Worm (Caenorhabditis elegans): Measurements from ENCODE around the gene igcm-3.
A peak's percentile ranks its signal among the peaks of the same experiment; 100 is the strongest.

The igcm-3 gene

DNA sequence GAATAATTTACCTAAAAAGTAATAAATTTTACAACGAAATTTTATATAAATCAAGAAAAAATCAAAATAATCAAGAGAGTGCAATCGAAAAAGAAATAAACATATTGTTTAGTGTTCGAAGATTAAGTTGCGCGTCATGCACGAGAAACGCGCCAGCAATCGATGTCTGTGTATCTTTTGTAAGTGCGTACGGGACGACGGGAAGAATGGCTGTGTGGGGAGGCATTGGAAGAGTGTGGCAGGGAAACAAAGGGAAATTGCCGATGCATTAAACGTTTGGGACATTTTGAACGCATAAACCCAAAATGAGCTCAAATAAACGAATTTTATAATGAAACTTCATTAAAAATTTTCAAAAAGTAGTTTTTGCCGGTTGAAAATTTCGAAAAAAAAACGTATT, 18.5 kb downstream of the igcm-3 start, which contains the start of gene immt-1 (continued):
- TF ChIP-seq fkh-4 (tag; optimal IDR thresholded peaks at IDR 0.05; ENCODE audit: borderline replicate concordance) = no peak
- TF ChIP-seq ceh-88 (GFP tag; IDR thresholded peaks at IDR 0.05) = no peak
- TF ChIP-seq unc-130 (tag; optimal IDR thresholded peaks at IDR 0.05) = no peak
- TF ChIP-seq lsy-2 (tag; optimal IDR thresholded peaks at IDR 0.05) = peak; percentile 83 to 93
- no peak for TF ChIP-seq ets-5 (GFP tag; IDR thresholded peaks at IDR 0.05)
- TF ChIP-seq tbx-2 (tag; optimal IDR thresholded peaks at IDR 0.05) = peak; percentile 74
- TF ChIP-seq Y116A8C.19 (tag; optimal IDR thresholded peaks at IDR 0.05; ENCODE audit: borderline replicate concordance) = no peak
- TF ChIP-seq blmp-1 (tag; optimal IDR thresholded peaks at IDR 0.05) = no peak
- TF ChIP-seq hpl-2 (GFP tag; optimal IDR thresholded peaks at IDR 0.05) = no peak
- TF ChIP-seq elt-3 (tag; optimal IDR thresholded peaks at IDR 0.05) = peak in 2 of 6 experiments; percentile 7 to 62
- TF ChIP-seq lin-39 (tag; optimal IDR thresholded peaks at IDR 0.05) = no peak
- TF ChIP-seq xbp-1 (tag; optimal IDR thresholded peaks at IDR 0.05) = peak; percentile 65
- peak; percentile 65 for TF ChIP-seq nhr-85 (tag)
- TF ChIP-seq lir-3 (tag; optimal IDR thresholded peaks at IDR 0.05; ENCODE audit: poor library complexity) = no peak
- TF ChIP-seq unc-62 (GFP tag; optimal IDR thresholded peaks at IDR 0.05) = no peak
- TF ChIP-seq egl-27 (tag; optimal IDR thresholded peaks at IDR 0.05) = no peak
- no peak for TF ChIP-seq ceh-90 (tag; optimal IDR thresholded peaks at IDR 0.05)
- peak; percentile 80 for TF ChIP-seq nhr-20 (tag; optimal IDR thresholded peaks at IDR 0.05)
- TF ChIP-seq nhr-19 (GFP tag; conservative IDR thresholded peaks at IDR 0.05) = peak; percentile 67
- no peak for TF ChIP-seq pax-3 (tag; optimal IDR thresholded peaks at IDR 0.05)
- TF ChIP-seq grh-1 (GFP tag; IDR thresholded peaks at IDR 0.05) = 0 out of 2 replicates have a peak, but pooled peaks have one; percentile 5
- peak; percentile 19 for TF ChIP-seq egl-13 (tag; optimal IDR thresholded peaks at IDR 0.05)
- TF ChIP-seq unc-86 (tag; optimal IDR thresholded peaks at IDR 0.05) = peak; percentile 48
- no peak for TF ChIP-seq efl-3 (GFP tag; optimal IDR thresholded peaks at IDR 0.05)
- TF ChIP-seq nhr-76 (tag; optimal IDR thresholded peaks at IDR 0.05) = no peak
- peak; percentile 55 for TF ChIP-seq nhr-90 (tag; optimal IDR thresholded peaks at IDR 0.05; ENCODE audit: poor library complexity)
- TF ChIP-seq fkh-10 (GFP tag; optimal IDR thresholded peaks at IDR 0.05) = no peak
- no peak for TF ChIP-seq nhr-12 (tag; optimal IDR thresholded peaks at IDR 0.05)
- no peak for TF ChIP-seq zip-4 (GFP tag; optimal IDR thresholded peaks at IDR 0.05)
- TF ChIP-seq sptf-1 (tag; optimal IDR thresholded peaks at IDR 0.05) = no peak
- TF ChIP-seq swsn-7 (tag; optimal IDR thresholded peaks at IDR 0.05) = peak; percentile 77

DNA sequence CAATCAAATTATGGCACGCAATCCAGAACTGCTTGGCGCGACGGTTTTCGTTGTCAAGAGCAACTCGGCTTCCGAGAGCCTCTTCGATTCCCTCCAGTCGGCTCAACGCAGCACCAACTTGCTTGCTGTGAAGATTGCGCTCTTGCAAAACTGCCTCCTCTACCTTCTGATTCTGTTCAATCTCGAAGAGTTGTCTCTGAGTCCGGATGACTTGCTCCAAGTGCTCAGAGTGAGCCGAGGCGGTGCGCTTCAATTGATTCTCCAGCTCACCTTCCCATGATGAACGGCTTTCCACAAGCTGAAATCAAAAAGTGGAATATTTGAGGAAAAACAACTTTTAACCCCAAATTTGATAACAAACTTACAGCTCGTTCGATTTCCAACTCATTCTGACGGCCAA, 21.2 kb downstream of the igcm-3 start:
- TF ChIP-seq efl-1 (optimal IDR thresholded peaks at IDR 0.05) (no peak), efl-1 (GFP tag; optimal IDR thresholded peaks at IDR 0.05 in 1 of 2) (peak in 1 of 2 experiments; percentile 64), mdl-1 (tag; optimal IDR thresholded peaks at IDR 0.05) (no peak), hlh-17 (GFP tag; optimal IDR thresholded peaks at IDR 0.05; ENCODE audit: borderline replicate concordance) (no peak), nhr-28 (tag; optimal IDR thresholded peaks at IDR 0.05) (no peak), irx-1 (tag; optimal IDR thresholded peaks at IDR 0.05) (no peak), unc-30 (tag; optimal IDR thresholded peaks at IDR 0.05) (no peak)

DNA sequence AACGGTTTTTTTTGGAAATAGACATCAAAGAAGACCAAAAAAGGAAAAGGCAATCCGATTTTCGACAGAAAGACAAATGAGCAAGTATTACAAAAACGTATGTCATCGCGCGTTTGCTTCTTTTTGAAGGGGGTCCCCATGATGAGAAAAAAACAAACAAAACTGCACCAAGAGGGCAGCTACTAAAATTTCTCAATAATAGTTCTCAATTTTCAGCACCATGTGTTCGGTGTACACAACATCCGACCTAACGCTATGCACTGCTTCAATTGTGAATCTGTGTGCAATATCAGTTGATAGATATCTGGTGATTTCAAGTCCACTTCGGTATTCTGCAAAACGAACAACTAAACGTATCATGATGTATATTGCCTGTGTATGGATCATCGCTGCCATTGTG, 31.1 kb downstream of the igcm-3 start:
- no peak for TF ChIP-seq F16B12.6 (tag; optimal IDR thresholded peaks at IDR 0.05)
- TF ChIP-seq aha-1 (tag; optimal IDR thresholded peaks at IDR 0.05) = no peak
- TF ChIP-seq pax-3 (tag; optimal IDR thresholded peaks at IDR 0.05) = no peak
- no peak for TF ChIP-seq aly-2 (tag; optimal IDR thresholded peaks at IDR 0.05)
- no peak for TF ChIP-seq nhr-47 (tag; optimal IDR thresholded peaks at IDR 0.05)
- TF ChIP-seq ets-5 (GFP tag; IDR thresholded peaks at IDR 0.05) = no peak
- no peak for TF ChIP-seq C34B4.2 (tag; optimal IDR thresholded peaks at IDR 0.05)
- TF ChIP-seq pag-3 (tag; optimal IDR thresholded peaks at IDR 0.05; ENCODE audit: borderline replicate concordance, insufficient read depth) = no peak
- no peak for TF ChIP-seq pqm-1 (tag; optimal IDR thresholded peaks at IDR 0.05)
- no peak for TF ChIP-seq egl-13 (tag; optimal IDR thresholded peaks at IDR 0.05)
- no peak for TF ChIP-seq nhr-28 (tag; optimal IDR thresholded peaks at IDR 0.05)
- TF ChIP-seq lin-14 (GFP tag; optimal IDR thresholded peaks at IDR 0.05) = no peak
- TF ChIP-seq fkh-8 (tag; optimal IDR thresholded peaks at IDR 0.05) = no peak

Measured in whole organism, L1 larva.